Worm (Caenorhabditis elegans) whole organism, L2 larva: ENCODE data around the gene fbxa-79.
A peak's percentile ranks its signal among the peaks of the same experiment; 100 is the strongest.

Source experiments
- R02D3.7 ChIP-seq: fragments of 150-350 bp; optimal IDR thresholded peaks from 2 replicates; lab custom pipeline; 2014; ENCODE audit warnings: missing biosample characterization, missing genetic modification characterization
- ZK546.5 ChIP-seq: sonication (generic microtip); optimal IDR thresholded peaks from 2 replicates; lab custom pipeline; 2017; ENCODE audit warnings: missing biosample characterization, missing genetic modification characterization
- alr-1 ChIP-seq: fragments of 150-350 bp; optimal IDR thresholded peaks from 2 replicates; lab custom pipeline; 2014; ENCODE audit warnings: missing biosample characterization, missing genetic modification characterization
- aly-2 ChIP-seq: fragments of 150-350 bp; optimal IDR thresholded peaks from 2 replicates; lab custom pipeline; 2014; ENCODE audit warnings: missing biosample characterization, missing genetic modification characterization
- ama-1 ChIP-seq: fragments of 150-350 bp; optimal IDR thresholded peaks from 2 replicates; lab custom pipeline; 2018; ENCODE audit warnings: inconsistent platforms
- blmp-1 ChIP-seq: sonication (generic microtip); optimal IDR thresholded peaks from 2 replicates; lab custom pipeline; 2017; ENCODE audit warnings: missing genetic modification characterization, mild to moderate bottlenecking, missing compliant biosample characterization, antibody characterized with exemption, moderate library complexity; ENCODE audit not compliant: insufficient read depth
- crh-2 ChIP-seq: sonication (generic microtip); optimal IDR thresholded peaks from 2 replicates; lab custom pipeline; 2017; ENCODE audit warnings: missing biosample characterization, missing genetic modification characterization
- egl-27 ChIP-seq: sonication (generic microtip); optimal IDR thresholded peaks from 3 replicates; lab custom pipeline; 2017; ENCODE audit warnings: missing biosample characterization, missing genetic modification reagents, missing genetic modification characterization
- elt-3 ChIP-seq: sonication (generic microtip); optimal IDR thresholded peaks from 2 replicates; lab custom pipeline; 2017; ENCODE audit warnings: missing biosample characterization, missing genetic modification characterization
- fos-1 ChIP-seq: fragments of 150-350 bp; optimal IDR thresholded peaks from 2 replicates; lab custom pipeline; 2014; ENCODE audit warnings: missing biosample characterization, missing genetic modification characterization
- lin-13 ChIP-seq: fragments of 150-350 bp; optimal IDR thresholded peaks from 2 replicates; lab custom pipeline; 2014; ENCODE audit warnings: missing biosample characterization, missing genetic modification reagents, missing genetic modification characterization
- lin-39 ChIP-seq: fragments of 150-350 bp; optimal IDR thresholded peaks from 2 replicates; lab custom pipeline; 2014; ENCODE audit warnings: missing biosample characterization, missing genetic modification reagents, missing genetic modification characterization
- lsy-2 ChIP-seq, 2 experiments: fragments of 150-350 bp in 1 of 2; sonication (generic microtip) in 1 of 2; optimal IDR thresholded peaks; 2 replicates each; lab custom pipeline; 2014 to 2017; ENCODE audit warnings: missing biosample characterization in 2 of 2, missing genetic modification characterization in 2 of 2
- mab-5 ChIP-seq: fragments of 150-350 bp; optimal IDR thresholded peaks from 2 replicates; lab custom pipeline; 2014; ENCODE audit warnings: missing biosample characterization, missing genetic modification characterization
- mbf-1 ChIP-seq: sonication (generic microtip); optimal IDR thresholded peaks from 2 replicates; lab custom pipeline; 2017; ENCODE audit warnings: missing biosample characterization, missing genetic modification characterization
- nhr-10 ChIP-seq: sonication (generic microtip); optimal IDR thresholded peaks from 2 replicates; lab custom pipeline; 2017; ENCODE audit warnings: missing biosample characterization, missing genetic modification characterization
- nhr-11 ChIP-seq: fragments of 150-350 bp; optimal IDR thresholded peaks from 2 replicates; lab custom pipeline; 2014; ENCODE audit warnings: missing biosample characterization, missing genetic modification characterization
- nhr-12 ChIP-seq: fragments of 150-350 bp; optimal IDR thresholded peaks from 2 replicates; lab custom pipeline; 2014; ENCODE audit warnings: missing biosample characterization, missing genetic modification characterization
- nhr-129 ChIP-seq: fragments of 150-350 bp; optimal IDR thresholded peaks from 2 replicates; lab custom pipeline; 2014; ENCODE audit warnings: missing biosample characterization, missing genetic modification characterization
- nhr-21 ChIP-seq: fragments of 150-350 bp; optimal IDR thresholded peaks from 2 replicates; lab custom pipeline; 2014; ENCODE audit warnings: missing biosample characterization, missing genetic modification characterization
- nhr-23 ChIP-seq: fragments of 150-350 bp; optimal IDR thresholded peaks from 2 replicates; lab custom pipeline; 2014; ENCODE audit warnings: missing biosample characterization, missing genetic modification reagents, missing genetic modification characterization
- nhr-237 ChIP-seq: fragments of 150-350 bp; optimal IDR thresholded peaks from 2 replicates; lab custom pipeline; 2014; ENCODE audit warnings: missing biosample characterization, missing genetic modification characterization
- nhr-6 ChIP-seq: fragments of 150-350 bp; optimal IDR thresholded peaks from 2 replicates; lab custom pipeline; 2014; ENCODE audit warnings: missing biosample characterization, missing genetic modification characterization
- nhr-77 ChIP-seq: fragments of 150-350 bp; optimal IDR thresholded peaks from 2 replicates; lab custom pipeline; 2014; ENCODE audit warnings: missing biosample characterization, missing genetic modification characterization
- peb-1 ChIP-seq: fragments of 150-350 bp; optimal IDR thresholded peaks from 2 replicates; lab custom pipeline; 2014; ENCODE audit warnings: missing biosample characterization, missing genetic modification characterization
- sem-4 ChIP-seq: fragments of 150-350 bp; optimal IDR thresholded peaks from 2 replicates; lab custom pipeline; 2014; ENCODE audit warnings: missing biosample characterization, missing genetic modification reagents, missing genetic modification characterization
- skn-1 ChIP-seq: sonication (generic microtip); optimal IDR thresholded peaks from 2 replicates; lab custom pipeline; 2017; ENCODE audit warnings: missing biosample characterization, missing genetic modification characterization
- sma-3 ChIP-seq: sonication (generic microtip); optimal IDR thresholded peaks from 2 replicates; lab custom pipeline; 2016; ENCODE audit warnings: missing genetic modification reagents, missing genetic modification characterization, missing compliant biosample characterization
- sma-9 ChIP-seq, 2 experiments: fragments of 150-350 bp in 1 of 2; sonication (generic microtip) in 1 of 2; optimal IDR thresholded peaks; 2 replicates each; lab custom pipeline; 2014 to 2016; ENCODE audit warnings: missing genetic modification characterization in 2 of 2, mild to moderate bottlenecking in 1 of 2, missing biosample characterization in 1 of 2, missing compliant biosample characterization in 1 of 2, missing genetic modification reagents in 1 of 2, moderate library complexity in 1 of 2
- snpc-4 ChIP-seq: fragments of 150-350 bp; optimal IDR thresholded peaks from 2 replicates; lab custom pipeline; 2014; ENCODE audit warnings: missing biosample characterization, missing genetic modification characterization
- unc-39 ChIP-seq: fragments of 150-350 bp; optimal IDR thresholded peaks from 2 replicates; lab custom pipeline; 2014; ENCODE audit warnings: missing biosample characterization, missing genetic modification characterization
- unc-55 ChIP-seq: fragments of 150-350 bp; sonication (generic microtip); optimal IDR thresholded peaks from 3 replicates; lab custom pipeline; 2014; ENCODE audit warnings: missing biosample characterization, missing genetic modification reagents, missing genetic modification characterization
- ztf-1 ChIP-seq: fragments of 200-800 bp; sonication (Bioruptor generic); conservative IDR thresholded peaks from 2 replicates; pipeline ENCODE4 v1.3.6; 2022; ENCODE audit warnings: missing genetic modification characterization, missing compliant biosample characterization
- ztf-11 ChIP-seq: sonication (generic microtip); optimal IDR thresholded peaks from 2 replicates; lab custom pipeline; 2017; ENCODE audit warnings: missing biosample characterization, missing genetic modification characterization

Gene fbxa-79

DNA sequence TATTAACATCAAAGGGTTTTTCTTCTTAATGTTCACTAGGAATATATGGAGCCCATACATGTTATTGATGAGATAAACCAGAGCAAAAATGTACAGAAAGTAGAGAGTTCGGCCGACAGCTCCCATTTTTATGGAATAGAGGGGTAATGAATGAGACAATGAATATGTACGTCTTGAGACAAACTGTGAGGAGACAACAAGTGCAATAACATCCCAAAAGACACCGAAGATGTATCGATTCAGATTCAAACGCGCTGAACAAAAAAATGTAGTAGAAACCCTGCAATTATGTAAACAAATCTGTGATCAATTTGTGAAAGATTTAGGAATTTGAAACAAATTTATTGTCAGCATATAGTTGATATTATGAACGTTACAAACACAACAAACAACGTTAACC lies 38.9 kb upstream of the fbxa-79 start:
- no peak for TF ChIP-seq nhr-11 (tag; lab: Kevin White, UChicago)
- TF ChIP-seq mab-5 = no peak
- no peak for TF ChIP-seq nhr-6 (tag; lab: Kevin White, UChicago)
- TF ChIP-seq unc-55 (GFP tag; lab: Kevin White, UChicago) = no peak
- no peak for TF ChIP-seq nhr-10 (tag; lab: Kevin White, UChicago)
- TF ChIP-seq sma-3 (GFP tag; lab: Kevin White, UChicago) = no peak
- no peak for TF ChIP-seq sma-9 (GFP tag; optimal IDR thresholded peaks at IDR 0.05; lab: Kevin White, UChicago)
- no peak for TF ChIP-seq sma-9 (tag; optimal IDR thresholded peaks at IDR 0.05; lab: Kevin White, UChicago)
- TF ChIP-seq egl-27 (tag; lab: Kevin White, UChicago) = no peak
- TF ChIP-seq ZK546.5 = no peak
- no peak for TF ChIP-seq blmp-1 (tag; lab: Kevin White, UChicago)
- TF ChIP-seq elt-3 (tag; lab: Kevin White, UChicago) = no peak
- TF ChIP-seq aly-2 (tag; lab: Kevin White, UChicago) = no peak
- no peak for TF ChIP-seq snpc-4 (tag; lab: Kevin White, UChicago)
- no peak for TF ChIP-seq lsy-2 (tag; optimal IDR thresholded peaks at IDR 0.05; lab: Kevin White, UChicago)
- no peak for TF ChIP-seq nhr-12 (tag; lab: Kevin White, UChicago)

- TF ChIP-seq sem-4 (tag; lab: Kevin White, UChicago) (no peak), ztf-11 (tag; lab: Kevin White, UChicago) (no peak)
- TF ChIP-seq, all 48 proteins: peak for 0
These were observed 37.6 kb upstream of the fbxa-79 start, which contains the start of gene Y82E9BL.6 for ce11 chrIII:1345694-1346093. TSS of gene Y82E9BL.6 (minus strand) at chrIII:1345794.

DNA sequence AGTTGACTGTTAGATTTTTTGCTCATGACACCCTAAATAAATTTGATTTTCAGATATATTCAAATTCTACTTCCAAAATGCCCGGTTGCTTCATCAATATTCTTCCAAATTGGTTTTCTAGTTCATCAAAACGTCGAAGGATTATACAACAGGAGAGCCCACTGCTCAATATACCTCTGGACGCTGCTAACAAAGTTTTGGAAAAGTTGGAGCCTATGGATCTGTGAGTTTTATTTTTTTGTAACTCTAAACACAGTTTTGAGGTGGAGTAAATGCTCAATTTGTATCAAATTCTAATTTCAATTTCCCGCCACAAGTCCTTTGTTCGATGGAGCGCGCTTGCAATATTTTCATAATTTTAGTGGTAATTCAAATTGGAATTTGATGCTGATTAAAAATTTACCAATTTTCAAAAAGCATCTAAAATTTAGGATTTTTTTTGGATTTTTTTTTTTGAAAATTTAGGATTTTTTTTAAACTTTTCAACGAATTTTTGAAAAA lies 34.9 kb upstream of the fbxa-79 start, which contains the start of gene fbxa-27:
Gene fbxa-27, plus strand, starts transcription at position 51 of the 501 bp plus-strand sequence.
- TF ChIP-seq ZK546.5 = no peak
- TF ChIP-seq snpc-4 (tag; lab: Kevin White, UChicago) = no peak
- no peak for TF ChIP-seq egl-27 (tag; lab: Kevin White, UChicago)
- no peak for TF ChIP-seq lin-13 (GFP tag; lab: Kevin White, UChicago)
- TF ChIP-seq unc-39 (tag; lab: Kevin White, UChicago) = no peak
- no peak for TF ChIP-seq skn-1 (tag; lab: Kevin White, UChicago)
- TF ChIP-seq nhr-11 (tag; lab: Kevin White, UChicago) = no peak
- no peak for TF ChIP-seq nhr-21 (tag; lab: Kevin White, UChicago)
- no peak for TF ChIP-seq nhr-10 (tag; lab: Kevin White, UChicago)
- no peak for TF ChIP-seq ztf-1
- TF ChIP-seq mab-5 = no peak
- TF ChIP-seq R02D3.7 = no peak
- no peak for TF ChIP-seq nhr-237 (tag; lab: Kevin White, UChicago)
- TF ChIP-seq lin-39 (tag; lab: Kevin White, UChicago) = no peak
- no peak for TF ChIP-seq crh-2 (tag; lab: Kevin White, UChicago)
- TF ChIP-seq, all 48 proteins: peak for 0

DNA sequence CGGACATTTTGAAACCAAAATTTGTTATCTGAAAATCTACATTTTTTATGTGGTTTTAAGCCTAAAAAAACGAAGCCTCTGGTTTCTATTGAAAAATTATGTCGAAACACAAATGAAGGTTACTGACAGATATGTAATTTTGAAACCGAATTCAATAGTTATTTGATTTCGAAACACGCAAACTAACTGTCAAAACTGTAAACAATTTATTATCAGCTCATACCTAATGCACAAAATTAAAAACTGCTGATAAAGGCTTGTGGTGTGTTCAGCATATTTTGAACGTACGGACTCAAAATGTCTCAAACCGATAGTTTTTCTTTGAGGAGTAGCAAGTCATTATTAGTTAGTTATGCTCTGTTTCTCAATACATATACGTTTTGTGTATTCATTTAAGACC lies 34.4 kb upstream of the fbxa-79 start, which contains the start of gene fbxa-26:
Gene fbxa-26, minus strand, starts transcription at position 35 of the 400 bp plus-strand sequence.
- TF ChIP-seq fos-1 (peak; percentile 48), nhr-23 (tag; lab: Kevin White, UChicago) (no peak), egl-27 (tag; lab: Kevin White, UChicago) (no peak), nhr-129 (tag; lab: Kevin White, UChicago) (no peak), ama-1 (lab: Kevin White, UChicago) (no peak)

DNA sequence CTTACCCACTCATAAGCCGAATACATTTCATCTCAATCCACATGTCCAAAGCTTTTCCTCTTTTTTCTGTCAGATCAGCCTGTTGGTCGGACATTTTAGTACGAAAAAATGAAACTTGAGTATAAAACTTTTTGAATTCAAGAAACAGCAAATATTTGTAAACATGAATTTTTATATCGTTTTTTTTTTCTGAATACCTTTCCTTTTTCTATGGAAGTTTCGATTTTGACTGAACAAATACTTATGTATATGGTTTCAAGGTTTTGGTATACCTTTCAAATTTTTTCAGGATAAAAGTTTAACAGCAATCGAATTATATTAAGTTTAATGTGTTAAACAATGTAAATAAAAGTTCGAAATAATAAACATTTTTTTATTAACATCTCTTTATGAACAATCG lies 32.1 kb upstream of the fbxa-79 start, which contains the start of gene fbxa-5:
Gene fbxa-5, minus strand, starts transcription at position 101 of the 400 bp plus-strand sequence.
- no peak for TF ChIP-seq lsy-2 (tag; optimal IDR thresholded peaks at IDR 0.05; lab: Kevin White, UChicago)
- TF ChIP-seq ama-1 (lab: Kevin White, UChicago) = no peak
- TF ChIP-seq fos-1 = no peak
- TF ChIP-seq nhr-77 (tag; lab: Kevin White, UChicago) = no peak
- no peak for TF ChIP-seq snpc-4 (tag; lab: Kevin White, UChicago)
- no peak for TF ChIP-seq crh-2 (tag; lab: Kevin White, UChicago)
- no peak for TF ChIP-seq lin-39 (tag; lab: Kevin White, UChicago)
- no peak for TF ChIP-seq ztf-1
- TF ChIP-seq alr-1 = no peak
- TF ChIP-seq nhr-23 (tag; lab: Kevin White, UChicago) = no peak
- TF ChIP-seq sma-9 (GFP tag; optimal IDR thresholded peaks at IDR 0.05; lab: Kevin White, UChicago) = no peak
- no peak for TF ChIP-seq sma-9 (tag; optimal IDR thresholded peaks at IDR 0.05; lab: Kevin White, UChicago)
- TF ChIP-seq nhr-21 (tag; lab: Kevin White, UChicago) = no peak
- TF ChIP-seq mbf-1 = no peak
- TF ChIP-seq peb-1 (tag; lab: Kevin White, UChicago) = no peak
- TF ChIP-seq nhr-237 (tag; lab: Kevin White, UChicago) = no peak
- TF ChIP-seq nhr-11 (tag; lab: Kevin White, UChicago) = no peak
- no peak for TF ChIP-seq unc-55 (GFP tag; lab: Kevin White, UChicago)
